Fruit fly (Drosophila melanogaster) whole organism, adult: Measurements from ENCODE around the gene hiro.

Experiments used
- CG11617 ChIP-seq: fragments of 200-800 bp; sonication (Bioruptor generic); optimal IDR thresholded peaks from 2 replicates; lab custom pipeline; 2017; ENCODE audit warnings: mild to moderate bottlenecking, missing biosample characterization, missing genetic modification reagents, missing genetic modification characterization
- Crg-1 ChIP-seq: fragments of 200-800 bp; sonication (Bioruptor generic); optimal IDR thresholded peaks from 2 replicates; lab custom pipeline; 2016; ENCODE audit warnings: missing biosample characterization, missing genetic modification characterization
- kay ChIP-seq: fragments of 200-800 bp; sonication (Bioruptor generic); peaks from one replicate; lab custom pipeline; 2016; ENCODE audit warnings: missing biosample characterization, missing genetic modification characterization, borderline replicate concordance
- ovo ChIP-seq: fragments of 200-800 bp; sonication (Bioruptor generic); optimal IDR thresholded peaks from 2 replicates; lab custom pipeline; 2016; ENCODE audit warnings: missing biosample characterization, missing genetic modification characterization

- TF ChIP-seq kay (GFP tag; lab: Kevin White, UChicago) (no peak), CG11617 (GFP tag; lab: Kevin White, UChicago) (no peak), ovo (no peak), Crg-1 (GFP tag; lab: Kevin White, UChicago) (no peak)
Measured at dm6 chr3L:642146-642864, 45.5 kb downstream of the hiro start.
